Worm (Caenorhabditis elegans) whole organism, young adult: ENCODE measurements around the gene F17E9.2.

Experiments
- B0019.2 ChIP-seq: fragments of 200-800 bp; sonication (Bioruptor generic); conservative IDR thresholded peaks from 2 replicates; pipeline ENCODE4 v1.3.6; 2022; ENCODE audit warnings: missing genetic modification reagents, missing genetic modification characterization, missing compliant biosample characterization
- F22D6.2 ChIP-seq: sonication (generic microtip); optimal IDR thresholded peaks from 2 replicates; lab custom pipeline; 2016; ENCODE audit warnings: mild to moderate bottlenecking, missing genetic modification characterization, missing compliant biosample characterization
- F23B12.7 ChIP-seq: sonication (generic microtip); optimal IDR thresholded peaks from 2 replicates; lab custom pipeline; 2017; ENCODE audit warnings: missing genetic modification characterization, mild to moderate bottlenecking, missing compliant biosample characterization, antibody characterized with exemption, moderate library complexity; ENCODE audit not compliant: insufficient read depth
- F39B2.1 ChIP-seq: fragments of 200-800 bp; sonication (Bioruptor generic); IDR thresholded peaks from 2 replicates; pipeline ENCODE4 v1.3.6; 2022; ENCODE audit warnings: missing genetic modification reagents, missing genetic modification characterization, missing compliant biosample characterization
- F55B11.4 ChIP-seq: sonication (generic microtip); optimal IDR thresholded peaks from 2 replicates; lab custom pipeline; 2016; ENCODE audit warnings: missing compliant biosample characterization, missing genetic modification characterization, borderline replicate concordance; ENCODE audit not compliant: insufficient read depth
- T26A5.8 ChIP-seq: sonication (generic microtip); optimal IDR thresholded peaks from 2 replicates; lab custom pipeline; 2016; ENCODE audit warnings: missing genetic modification characterization, missing compliant biosample characterization
- Y53G8AR.9 ChIP-seq: fragments of 200-800 bp; sonication (Bioruptor generic); conservative IDR thresholded peaks from 2 replicates; pipeline ENCODE4 v1.3.6; 2022; ENCODE audit warnings: missing genetic modification reagents, missing genetic modification characterization, missing compliant biosample characterization
- Y79H2A.3 ChIP-seq: fragments of 200-800 bp; sonication (Bioruptor generic); conservative IDR thresholded peaks from 2 replicates; pipeline ENCODE4 v1.3.6; 2022; ENCODE audit warnings: missing genetic modification reagents, missing genetic modification characterization, missing compliant biosample characterization
- attf-5 ChIP-seq: fragments of 200-800 bp; sonication (Bioruptor generic); optimal IDR thresholded peaks from 2 replicates; lab custom pipeline; 2018; ENCODE audit warnings: mild to moderate bottlenecking, missing genetic modification characterization, missing compliant biosample characterization
- cebp-1 ChIP-seq, 2 experiments: fragments of 200-800 bp in 1 of 2; sonication (Bioruptor generic) in 1 of 2; sonication (generic microtip) in 1 of 2; IDR thresholded peaks in 1 of 2; optimal IDR thresholded peaks in 1 of 2; 2 replicates each; pipeline versions ENCODE4 v1.3.6 to Lab custom; 2017 to 2022; ENCODE audit warnings: missing compliant biosample characterization in 2 of 2, missing genetic modification characterization in 2 of 2, mild to moderate bottlenecking in 1 of 2, missing genetic modification reagents in 1 of 2, moderate library complexity in 1 of 2
- dpff-1 ChIP-seq: sonication (generic microtip); optimal IDR thresholded peaks from 2 replicates; lab custom pipeline; 2017; ENCODE audit warnings: mild to moderate bottlenecking, missing genetic modification characterization, missing compliant biosample characterization
- dpl-1 ChIP-seq: fragments of 150-350 bp; optimal IDR thresholded peaks from 2 replicates; lab custom pipeline; 2014; ENCODE audit warnings: missing biosample characterization, missing genetic modification reagents, missing genetic modification characterization
- egl-18 ChIP-seq: fragments of 200-800 bp; sonication (Bioruptor generic); IDR thresholded peaks from 2 replicates; pipeline ENCODE4 v1.3.6; 2022; ENCODE audit warnings: missing genetic modification reagents, missing genetic modification characterization, missing compliant biosample characterization
- egrh-3 ChIP-seq: fragments of 200-800 bp; sonication (Bioruptor generic); IDR thresholded peaks from 2 replicates; pipeline ENCODE4 v1.3.6; 2022; ENCODE audit warnings: missing genetic modification reagents, missing genetic modification characterization, missing compliant biosample characterization
- ekl-4 ChIP-seq: fragments of 200-800 bp; sonication (Bioruptor generic); IDR thresholded peaks from 2 replicates; pipeline ENCODE4 v1.3.6; 2022; ENCODE audit warnings: missing genetic modification reagents, missing genetic modification characterization, missing compliant biosample characterization
- gei-17 ChIP-seq: fragments of 200-800 bp; sonication (Bioruptor generic); optimal IDR thresholded peaks from 2 replicates; lab custom pipeline; 2018; ENCODE audit warnings: mild to moderate bottlenecking, missing genetic modification characterization, missing compliant biosample characterization
- hsf-1 ChIP-seq: fragments of 200-800 bp; sonication (Bioruptor generic); IDR thresholded peaks from 2 replicates; pipeline ENCODE4 v1.3.6; 2022; ENCODE audit warnings: missing genetic modification reagents, missing genetic modification characterization, missing compliant biosample characterization
- lin-35 ChIP-seq, 3 experiments: fragments of 150-350 bp in 2 of 3; sonication (generic microtip) in 1 of 3; optimal IDR thresholded peaks; 2 replicates each; lab custom pipeline; 2014 to 2018; ENCODE audit warnings: missing biosample characterization in 3 of 3, missing genetic modification characterization in 3 of 3, missing genetic modification reagents in 3 of 3
- madf-8 ChIP-seq: fragments of 200-800 bp; sonication (Bioruptor generic); conservative IDR thresholded peaks from 2 replicates; pipeline ENCODE4 v1.3.6; 2022; ENCODE audit warnings: missing genetic modification reagents, missing genetic modification characterization, missing compliant biosample characterization
- mel-28 ChIP-seq: sonication (generic microtip); optimal IDR thresholded peaks from 2 replicates; lab custom pipeline; 2016; ENCODE audit warnings: borderline replicate concordance, mild to moderate bottlenecking, missing genetic modification characterization, missing compliant biosample characterization
- mes-4 ChIP-seq: sonication (generic microtip); optimal IDR thresholded peaks from 2 replicates; lab custom pipeline; 2016; ENCODE audit warnings: missing genotype, missing genetic modification characterization, missing compliant biosample characterization
- nfya-1 ChIP-seq: sonication (generic microtip); optimal IDR thresholded peaks from 2 replicates; lab custom pipeline; 2017; ENCODE audit warnings: antibody characterized with exemption, missing compliant biosample characterization, missing genetic modification characterization, borderline replicate concordance; ENCODE audit not compliant: insufficient read depth
- nhr-120 ChIP-seq: fragments of 200-800 bp; sonication (Bioruptor generic); IDR thresholded peaks from 2 replicates; pipeline ENCODE4 v1.3.6; 2022; ENCODE audit warnings: missing genetic modification characterization, missing compliant biosample characterization
- nhr-27 ChIP-seq: fragments of 200-800 bp; sonication (Bioruptor generic); optimal IDR thresholded peaks from 2 replicates; lab custom pipeline; 2018; ENCODE audit warnings: mild to moderate bottlenecking, missing genetic modification characterization, moderate library complexity, missing compliant biosample characterization
- pbrm-1 ChIP-seq: fragments of 200-800 bp; sonication (Bioruptor generic); IDR thresholded peaks from 2 replicates; pipeline ENCODE4 v1.3.6; 2022; ENCODE audit warnings: missing genetic modification reagents, missing genetic modification characterization, missing compliant biosample characterization
- pha-4 ChIP-seq: fragments of 150-350 bp; sonication (generic microtip); optimal IDR thresholded peaks from 2 replicates; lab custom pipeline; 2014; ENCODE audit warnings: missing biosample characterization, missing genetic modification reagents, missing genetic modification characterization
- rcor-1 ChIP-seq: fragments of 200-800 bp; sonication (Bioruptor generic); IDR thresholded peaks from 2 replicates; pipeline ENCODE4 v1.3.6; 2022; ENCODE audit warnings: missing genetic modification reagents, missing genetic modification characterization, missing compliant biosample characterization
- snpc-3.4 ChIP-seq: sonication (generic microtip); optimal IDR thresholded peaks from 2 replicates; lab custom pipeline; 2017; ENCODE audit warnings: missing genetic modification characterization, mild to moderate bottlenecking, missing compliant biosample characterization, antibody characterized with exemption, moderate library complexity, missing genotype, missing genetic modification reagents
- sptf-2 ChIP-seq: fragments of 200-800 bp; sonication (Bioruptor generic); optimal IDR thresholded peaks from 2 replicates; lab custom pipeline; 2018; ENCODE audit warnings: mild to moderate bottlenecking, missing genetic modification characterization, missing compliant biosample characterization
- tbp1 ChIP-seq: fragments of 200-800 bp; sonication (Bioruptor generic); optimal IDR thresholded peaks from 2 replicates; lab custom pipeline; 2018; ENCODE audit warnings: mild to moderate bottlenecking, missing genetic modification characterization, missing compliant biosample characterization
- tbx-9 ChIP-seq: sonication (generic microtip); optimal IDR thresholded peaks from 2 replicates; lab custom pipeline; 2016; ENCODE audit warnings: borderline replicate concordance, missing genetic modification characterization, inconsistent platforms, missing compliant biosample characterization
- tlf-1 ChIP-seq: fragments of 200-800 bp; sonication (Bioruptor generic); optimal IDR thresholded peaks from 2 replicates; lab custom pipeline; 2018; ENCODE audit warnings: mild to moderate bottlenecking, missing genetic modification characterization, missing compliant biosample characterization
- ztf-3 ChIP-seq: fragments of 200-800 bp; sonication (Bioruptor generic); optimal IDR thresholded peaks from 2 replicates; lab custom pipeline; 2018; ENCODE audit warnings: mild to moderate bottlenecking, missing genetic modification characterization, missing compliant biosample characterization

Gene F17E9.2

ce11 chrIV:8333034-8333433, 22.7 kb upstream of the F17E9.2 start:
- TF ChIP-seq Y53G8AR.9 (GFP tag; lab: Robert Waterston, UW) = no peak

DNA sequence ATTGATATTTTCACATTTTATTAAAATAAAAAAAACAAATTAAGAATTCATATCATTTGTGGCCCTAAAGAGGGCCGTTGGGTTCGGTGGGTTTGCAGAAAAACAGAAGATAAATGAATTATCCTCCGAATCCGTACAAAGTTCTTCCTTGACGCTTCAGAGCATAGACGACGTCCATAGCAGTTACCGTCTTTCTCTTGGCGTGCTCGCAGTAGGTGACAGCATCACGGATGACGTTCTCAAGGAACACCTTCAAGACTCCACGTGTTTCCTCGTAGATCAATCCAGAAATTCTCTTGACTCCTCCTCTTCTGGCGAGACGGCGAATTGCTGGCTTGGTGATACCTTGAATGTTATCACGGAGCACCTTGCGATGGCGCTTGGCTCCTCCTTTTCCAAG, 22.1 kb upstream of the F17E9.2 start:
- TF ChIP-seq tbx-9 (no peak), nhr-120 (GFP tag; lab: Robert Waterston, UW) (no peak), attf-5 (GFP tag; lab: Kevin White, UChicago) (no peak), pha-4 (tag; lab: Kevin White, UChicago) (no peak), T26A5.8 (tag; lab: Kevin White, UChicago) (no peak), snpc-3.4 (tag; lab: Kevin White, UChicago) (no peak)

- TF ChIP-seq F22D6.2 (no peak), sptf-2 (GFP tag; lab: Kevin White, UChicago) (no peak), B0019.2 (GFP tag; lab: Robert Waterston, UW) (no peak), pha-4 (tag; lab: Kevin White, UChicago) (no peak), mes-4 (tag; lab: Kevin White, UChicago) (no peak), dpl-1 (no peak), dpff-1 (tag; lab: Kevin White, UChicago) (no peak), nhr-27 (tag; lab: Kevin White, UChicago) (no peak)
- TF ChIP-seq, all 124 proteins: peak for 0
Measured at ce11 chrIV:8333954-8333987, 21.9 kb upstream of the F17E9.2 start, which contains the start of gene his-31. Gene his-31, minus strand, starts transcription at chrIV:8333983.

DNA sequence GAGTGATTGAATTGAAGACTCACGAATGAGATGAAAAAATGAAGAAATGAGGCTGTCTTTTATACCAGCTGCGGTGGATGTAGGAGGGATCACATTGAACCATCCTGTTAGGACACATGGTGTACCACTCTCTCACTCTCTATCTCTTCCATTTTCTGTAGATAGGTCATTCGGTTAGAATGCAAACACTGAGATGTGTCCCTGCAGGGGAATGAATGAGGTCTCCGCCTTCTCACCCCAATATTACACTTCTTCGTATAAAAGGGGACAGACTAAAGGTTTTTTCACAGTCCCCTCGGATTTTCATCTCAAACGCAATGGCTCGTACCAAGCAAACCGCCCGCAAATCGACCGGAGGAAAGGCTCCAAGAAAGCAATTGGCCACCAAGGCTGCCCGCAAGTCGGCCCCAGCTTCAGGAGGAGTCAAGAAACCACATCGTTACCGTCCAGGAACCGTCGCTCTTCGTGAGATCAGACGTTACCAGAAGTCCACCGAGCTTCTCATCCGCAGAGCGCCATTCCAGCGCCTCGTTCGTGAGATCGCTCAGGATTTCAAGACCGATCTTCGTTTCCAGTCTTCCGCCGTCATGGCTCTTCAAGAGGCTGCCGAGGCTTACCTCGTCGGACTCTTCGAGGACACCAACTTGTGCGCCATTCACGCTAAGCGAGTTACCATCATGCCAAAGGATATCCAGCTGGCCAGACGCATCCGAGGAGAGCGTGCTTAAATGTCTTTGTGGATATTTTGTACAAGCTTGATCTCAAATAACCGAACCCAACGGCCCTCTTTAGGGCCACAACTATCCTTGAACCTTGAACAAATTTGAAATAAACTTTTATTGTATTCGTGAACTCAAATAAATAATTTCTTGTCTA, 21.5 kb upstream of the F17E9.2 start, which contains the start of gene his-32:
Gene his-32 (plus strand): TSS at position 318 of the 876 bp plus-strand sequence.
- no peak for TF ChIP-seq ztf-3 (GFP tag; lab: Kevin White, UChicago)
- TF ChIP-seq dpff-1 (tag; lab: Kevin White, UChicago) = no peak
- no peak for TF ChIP-seq cebp-1 (GFP tag; IDR thresholded peaks at IDR 0.05; lab: Robert Waterston, UW)
- TF ChIP-seq cebp-1 (tag; optimal IDR thresholded peaks at IDR 0.05; lab: Kevin White, UChicago) = no peak
- peak; percentile 44; the same call in 1 of the 2 replicates for TF ChIP-seq pbrm-1 (GFP tag; lab: Robert Waterston, UW)
- no peak for TF ChIP-seq F55B11.4 (tag; lab: Kevin White, UChicago)
- no peak for TF ChIP-seq madf-8 (GFP tag; lab: Robert Waterston, UW)
- TF ChIP-seq egrh-3 = peak; percentile 49; the same call in 1 of the 2 replicates
- TF ChIP-seq nfya-1 (tag; lab: Kevin White, UChicago) = no peak
- no peak for TF ChIP-seq mel-28 (tag; lab: Kevin White, UChicago)
- no peak for TF ChIP-seq gei-17 (GFP tag; lab: Kevin White, UChicago)
- no peak for TF ChIP-seq rcor-1 (GFP tag; lab: Robert Waterston, UW)
- peak; percentile 63; the same call in 1 of the 2 replicates for TF ChIP-seq F39B2.1 (GFP tag; lab: Robert Waterston, UW)
- no peak for TF ChIP-seq lin-35 (GFP tag; optimal IDR thresholded peaks at IDR 0.05; lab: Kevin White, UChicago)
- peak; percentile 37; the same call in 1 of the 2 replicates for TF ChIP-seq ekl-4 (GFP tag; lab: Robert Waterston, UW)
- no peak for TF ChIP-seq egl-18
- no peak for TF ChIP-seq F23B12.7 (tag; lab: Kevin White, UChicago)
- TF ChIP-seq tlf-1 (GFP tag; lab: Kevin White, UChicago) = no peak
- TF ChIP-seq Y79H2A.3 (GFP tag; lab: Robert Waterston, UW) = no peak
- no peak for TF ChIP-seq hsf-1 (GFP tag; lab: Robert Waterston, UW)
- no peak for TF ChIP-seq tbp1 (GFP tag; lab: Kevin White, UChicago)
